Worm (Caenorhabditis elegans): ENCODE data around the gene wip-1.

wip-1 gene

ce11 chrIII:5024393-5024964 is 6.0 kb downstream of the wip-1 start, which contains the start of gene pcf-11:
pcf-11 (plus strand) TSS chrIII:5024914.
- TF ChIP-seq blmp-1 (tag; optimal IDR thresholded peaks at IDR 0.05) = no peak
- no peak for TF ChIP-seq nhr-76 (tag; optimal IDR thresholded peaks at IDR 0.05)
- no peak for TF ChIP-seq nhr-28 (tag; optimal IDR thresholded peaks at IDR 0.05)
- peak; percentile 27 for TF ChIP-seq ham-2 (GFP tag; optimal IDR thresholded peaks at IDR 0.05)
- no peak for TF ChIP-seq pha-4 (tag; optimal IDR thresholded peaks at IDR 0.05)
- no peak for TF ChIP-seq bed-3 (GFP tag; optimal IDR thresholded peaks at IDR 0.05)
- TF ChIP-seq nhr-12 (tag; optimal IDR thresholded peaks at IDR 0.05) = no peak
- TF ChIP-seq mab-5 (tag; optimal IDR thresholded peaks at IDR 0.05) = no peak
- TF ChIP-seq nhr-237 (tag; optimal IDR thresholded peaks at IDR 0.05) = no peak
- peak; percentile 43 for TF ChIP-seq ces-1 (GFP tag; optimal IDR thresholded peaks at IDR 0.05)
- TF ChIP-seq tbx-8 (GFP tag; optimal IDR thresholded peaks at IDR 0.05) = no peak
- no peak for TF ChIP-seq sem-2 (GFP tag; optimal IDR thresholded peaks at IDR 0.05)
- no peak for TF ChIP-seq ceh-43 (GFP tag; optimal IDR thresholded peaks at IDR 0.05)
- TF ChIP-seq elt-1 (tag; optimal IDR thresholded peaks at IDR 0.05; ENCODE audit: borderline replicate concordance, insufficient read depth) = no peak
- no peak for TF ChIP-seq mls-2 (tag; optimal IDR thresholded peaks at IDR 0.05)
- peak; percentile 70 for TF ChIP-seq ceh-83 (GFP tag; optimal IDR thresholded peaks at IDR 0.05)
- no peak for TF ChIP-seq sptf-1 (tag; optimal IDR thresholded peaks at IDR 0.05)
- peak; percentile 23 for TF ChIP-seq lsy-2 (tag; optimal IDR thresholded peaks at IDR 0.05)
- TF ChIP-seq snpc-4 (tag; optimal IDR thresholded peaks at IDR 0.05) = no peak
- no peak for TF ChIP-seq drap-1 (GFP tag; optimal IDR thresholded peaks at IDR 0.05)
- no peak for TF ChIP-seq unc-39 (tag; optimal IDR thresholded peaks at IDR 0.05)
- TF ChIP-seq elt-3 (tag; optimal IDR thresholded peaks at IDR 0.05) = no peak
- TF ChIP-seq lin-32 (GFP tag; optimal IDR thresholded peaks at IDR 0.05) = peak; percentile 14
- no peak for TF ChIP-seq nhr-2 (tag; optimal IDR thresholded peaks at IDR 0.05)
- TF ChIP-seq flh-1 (GFP tag; optimal IDR thresholded peaks at IDR 0.05) = no peak
- TF ChIP-seq unc-62 (GFP tag; optimal IDR thresholded peaks at IDR 0.05) = peak; percentile 3
- TF ChIP-seq cnd-1 (tag; optimal IDR thresholded peaks at IDR 0.05) = no peak
- TF ChIP-seq ztf-11 (tag; optimal IDR thresholded peaks at IDR 0.05) = no peak
- TF ChIP-seq ceh-39 (tag; optimal IDR thresholded peaks at IDR 0.05) = peak; percentile 84
- peak; percentile 13 for TF ChIP-seq unc-120 (tag; optimal IDR thresholded peaks at IDR 0.05; ENCODE audit: poor library complexity, severe bottlenecking)
- TF ChIP-seq hlh-1 (tag; optimal IDR thresholded peaks at IDR 0.05) = peak; percentile 61
- TF ChIP-seq M03D4.4 (tag; optimal IDR thresholded peaks at IDR 0.05) = no peak
- peak; percentile 1 for TF ChIP-seq mep-1 (tag; optimal IDR thresholded peaks at IDR 0.05)
- TF ChIP-seq zip-8 (tag; optimal IDR thresholded peaks at IDR 0.05) = no peak
- TF ChIP-seq lin-13 (tag; optimal IDR thresholded peaks at IDR 0.05) = no peak

ce11 chrIII:5025136-5025629 is 6.7 kb downstream of the wip-1 start:
- TF ChIP-seq elt-1 (tag; optimal IDR thresholded peaks at IDR 0.05; ENCODE audit: borderline replicate concordance, insufficient read depth) (no peak), elt-3 (tag; optimal IDR thresholded peaks at IDR 0.05) (no peak), lin-13 (tag; optimal IDR thresholded peaks at IDR 0.05) (no peak), drap-1 (GFP tag; optimal IDR thresholded peaks at IDR 0.05) (no peak), M03D4.4 (tag; optimal IDR thresholded peaks at IDR 0.05) (no peak), nhr-28 (tag; optimal IDR thresholded peaks at IDR 0.05) (no peak), cnd-1 (tag; optimal IDR thresholded peaks at IDR 0.05) (no peak), mep-1 (tag; optimal IDR thresholded peaks at IDR 0.05) (no peak), ces-1 (GFP tag; optimal IDR thresholded peaks at IDR 0.05) (no peak), hlh-1 (tag; optimal IDR thresholded peaks at IDR 0.05) (no peak), flh-1 (GFP tag; optimal IDR thresholded peaks at IDR 0.05) (no peak)

- TF ChIP-seq snpc-4 (tag; optimal IDR thresholded peaks at IDR 0.05) = no peak
- no peak for TF ChIP-seq lin-13 (tag; optimal IDR thresholded peaks at IDR 0.05)
- TF ChIP-seq bed-3 (GFP tag; optimal IDR thresholded peaks at IDR 0.05) = no peak
- no peak for TF ChIP-seq nhr-12 (tag; optimal IDR thresholded peaks at IDR 0.05)
- TF ChIP-seq unc-120 (tag; optimal IDR thresholded peaks at IDR 0.05; ENCODE audit: poor library complexity, severe bottlenecking) = no peak
- TF ChIP-seq sptf-1 (tag; optimal IDR thresholded peaks at IDR 0.05) = no peak
- TF ChIP-seq nhr-28 (tag; optimal IDR thresholded peaks at IDR 0.05) = no peak
- no peak for TF ChIP-seq ceh-83 (GFP tag; optimal IDR thresholded peaks at IDR 0.05)
- TF ChIP-seq sem-2 (GFP tag; optimal IDR thresholded peaks at IDR 0.05) = no peak
- no peak for TF ChIP-seq blmp-1 (tag; optimal IDR thresholded peaks at IDR 0.05)
- no peak for TF ChIP-seq ceh-39 (tag; optimal IDR thresholded peaks at IDR 0.05)
- TF ChIP-seq nhr-237 (tag; optimal IDR thresholded peaks at IDR 0.05) = no peak
These were observed 7.9 kb downstream of the wip-1 start for ce11 chrIII:5026366-5026765.

Data from whole organism, mixed stage, embryonic.